Fruit fly (Drosophila melanogaster): Measurements from ENCODE around the gene CG4074.

- TF ChIP-seq CG32264 (GFP tag; optimal IDR thresholded peaks at IDR 0.05) (no peak), br (GFP tag; optimal IDR thresholded peaks at IDR 0.05) (no peak), rgr (GFP tag; optimal IDR thresholded peaks at IDR 0.05) (no peak), Dif (GFP tag; optimal IDR thresholded peaks at IDR 0.05; ENCODE audit: partially characterized antibody) (no peak), dsf (GFP tag; optimal IDR thresholded peaks at IDR 0.05; ENCODE audit: borderline replicate concordance) (no peak), Hr78 (GFP tag; optimal IDR thresholded peaks at IDR 0.05) (no peak), N (GFP tag; optimal IDR thresholded peaks at IDR 0.05) (no peak), Myc (optimal IDR thresholded peaks at IDR 0.05) (no peak)
Measured at dm6 chr3L:20761482-20761881, 7.8 kb downstream of the CG4074 start.

All from whole organism, wandering third instar larva.